Fruit fly (Drosophila melanogaster) whole organism, embryonic: ENCODE results near the gene nwk.

Experiments
- Bdp1 ChIP-seq: fragments of 200-800 bp; sonication (Bioruptor generic); optimal IDR thresholded peaks from 3 replicates; lab custom pipeline; 2016; ENCODE audit warnings: missing biosample characterization, missing genetic modification characterization
- Blimp-1 ChIP-seq: fragments of 200-800 bp; sonication (Bioruptor generic); optimal IDR thresholded peaks from 3 replicates; lab custom pipeline; 2018; ENCODE audit warnings: missing biosample characterization, missing genetic modification characterization, mild to moderate bottlenecking, moderate library complexity, missing genetic modification reagents
- C15 ChIP-seq: fragments of 200-800 bp; sonication (Bioruptor generic); IDR thresholded peaks from 3 replicates; pipeline ENCODE4 v1.3.6; 2022; ENCODE audit warnings: missing biosample characterization, missing genetic modification characterization
- CG10543 ChIP-seq: fragments of 200-800 bp; sonication (Bioruptor generic); optimal IDR thresholded peaks from 3 replicates; lab custom pipeline; 2017; ENCODE audit warnings: missing biosample characterization, mild to moderate bottlenecking, missing genetic modification characterization, moderate library complexity
- CG11085 ChIP-seq: fragments of 200-800 bp; sonication (Bioruptor generic); IDR thresholded peaks from 2 replicates; pipeline ENCODE4 v1.3.6; 2022; ENCODE audit warnings: missing biosample characterization, missing genetic modification characterization
- CG11247 ChIP-seq: fragments of 200-800 bp; sonication (Bioruptor generic); IDR thresholded peaks from 2 replicates; pipeline ENCODE4 v1.3.6; 2022; ENCODE audit warnings: missing biosample characterization, missing genetic modification characterization
- CG14710 ChIP-seq: fragments of 200-800 bp; sonication (Bioruptor generic); optimal IDR thresholded peaks from 3 replicates; lab custom pipeline; 2019; ENCODE audit warnings: missing biosample characterization, mild to moderate bottlenecking, missing genetic modification characterization, moderate library complexity
- CG16815 ChIP-seq: fragments of 200-800 bp; sonication (Bioruptor generic); optimal IDR thresholded peaks from 3 replicates; lab custom pipeline; 2017; ENCODE audit warnings: missing biosample characterization, mild to moderate bottlenecking, missing genetic modification characterization
- CG17361 ChIP-seq: fragments of 200-800 bp; sonication (Bioruptor generic); IDR thresholded peaks from 3 replicates; pipeline ENCODE4 v1.3.6; 2022; ENCODE audit warnings: missing biosample characterization, missing genetic modification characterization
- CG2120 ChIP-seq: fragments of 200-800 bp; sonication (Bioruptor generic); optimal IDR thresholded peaks from 3 replicates; lab custom pipeline; 2016; ENCODE audit warnings: missing biosample characterization, missing genetic modification characterization
- CG2678 ChIP-seq: fragments of 200-800 bp; sonication (Bioruptor generic); optimal IDR thresholded peaks from 3 replicates; lab custom pipeline; 2019; ENCODE audit warnings: missing biosample characterization, mild to moderate bottlenecking, missing genetic modification characterization, moderate library complexity
- CG31365 ChIP-seq: fragments of 200-800 bp; sonication (Bioruptor generic); optimal IDR thresholded peaks from 2 replicates; lab custom pipeline; 2018; ENCODE audit warnings: missing biosample characterization, mild to moderate bottlenecking, missing genetic modification characterization
- CG34224 ChIP-seq: fragments of 200-800 bp; sonication (Bioruptor generic); IDR thresholded peaks from 3 replicates; pipeline ENCODE4 v1.3.6; 2022; ENCODE audit warnings: missing biosample characterization, missing genetic modification characterization; ENCODE audit not compliant: partially characterized antibody
- CG42726 ChIP-seq: fragments of 200-800 bp; sonication (Bioruptor generic); IDR thresholded peaks from 2 replicates; pipeline ENCODE4 v1.3.6; 2022; ENCODE audit warnings: missing biosample characterization, missing genetic modification characterization; ENCODE audit not compliant: partially characterized antibody
- CG4328 ChIP-seq: fragments of 200-800 bp; sonication (Bioruptor generic); optimal IDR thresholded peaks from 3 replicates; lab custom pipeline; 2017; ENCODE audit warnings: missing biosample characterization, missing genetic modification reagents, missing genetic modification characterization
- CG5245 ChIP-seq: fragments of 200-800 bp; sonication (Bioruptor generic); optimal IDR thresholded peaks from 3 replicates; lab custom pipeline; 2016; ENCODE audit warnings: missing biosample characterization, missing genetic modification characterization
- CG6254 ChIP-seq: fragments of 200-800 bp; sonication (Bioruptor generic); optimal IDR thresholded peaks from 3 replicates; lab custom pipeline; 2017; ENCODE audit warnings: mild to moderate bottlenecking, missing biosample characterization, missing genetic modification reagents, missing genetic modification characterization
- CG9215 ChIP-seq: fragments of 200-800 bp; sonication (Bioruptor generic); IDR thresholded peaks from 2 replicates; pipeline ENCODE4 v1.3.6; 2022; ENCODE audit warnings: missing biosample characterization, missing genetic modification characterization
- Dip2 ChIP-seq: fragments of 200-800 bp; sonication (Bioruptor generic); IDR thresholded peaks from 2 replicates; pipeline ENCODE4 v1.3.6; 2022; ENCODE audit warnings: missing biosample characterization, missing genetic modification characterization
- ERR ChIP-seq: fragments of 200-800 bp; sonication (Bioruptor generic); optimal IDR thresholded peaks from 2 replicates; lab custom pipeline; 2016; ENCODE audit warnings: missing biosample characterization, missing genetic modification characterization
- Fer1 ChIP-seq: fragments of 200-800 bp; sonication (Bioruptor generic); optimal IDR thresholded peaks from 2 replicates; lab custom pipeline; 2017; ENCODE audit warnings: missing biosample characterization, mild to moderate bottlenecking, missing genetic modification characterization
- H2.0 ChIP-seq: fragments of 200-800 bp; sonication (Bioruptor generic); IDR thresholded peaks from 2 replicates; pipeline ENCODE4 v1.3.6; 2022; ENCODE audit warnings: missing biosample characterization, missing genetic modification characterization
- Myb ChIP-seq: fragments of 200-800 bp; sonication (Bioruptor generic); optimal IDR thresholded peaks from 2 replicates; lab custom pipeline; 2016; ENCODE audit warnings: missing biosample characterization, missing genetic modification characterization
- Rx ChIP-seq: fragments of 200-800 bp; sonication (Bioruptor generic); IDR thresholded peaks from 2 replicates; pipeline ENCODE4 v1.3.6; 2022; ENCODE audit warnings: missing biosample characterization, missing genetic modification characterization
- Six4 ChIP-seq: fragments of 200-800 bp; sonication (Bioruptor generic); optimal IDR thresholded peaks from 2 replicates; lab custom pipeline; 2016; ENCODE audit warnings: missing biosample characterization, missing genetic modification characterization
- Ssrp ChIP-seq: fragments of 200-800 bp; sonication (Bioruptor generic); optimal IDR thresholded peaks from 2 replicates; lab custom pipeline; 2018; ENCODE audit warnings: missing biosample characterization, mild to moderate bottlenecking, missing genetic modification characterization, moderate library complexity
- Trl ChIP-seq, 3 experiments: fragments of >200 bp in 2 of 3; fragments of 200-800 bp in 1 of 3; sonication (Bioruptor generic) in 1 of 3; optimal IDR thresholded peaks; 2 replicates in 1 of 3; 3 replicates in 2 of 3; lab custom pipeline; 2016 to 2017; ENCODE audit warnings: missing biosample characterization in 1 of 3, missing genetic modification characterization in 1 of 3
- aop ChIP-seq: fragments of 200-800 bp; sonication (Bioruptor generic); IDR thresholded peaks from 2 replicates; pipeline ENCODE4 v1.3.6; 2022; ENCODE audit warnings: missing biosample characterization, missing genetic modification characterization
- bigmax ChIP-seq: fragments of 200-800 bp; sonication (Bioruptor generic); optimal IDR thresholded peaks from 2 replicates; lab custom pipeline; 2018; ENCODE audit warnings: missing biosample characterization, mild to moderate bottlenecking, missing genetic modification characterization
- bowl ChIP-seq: fragments of 200-800 bp; sonication (Bioruptor generic); IDR thresholded peaks from 2 replicates; pipeline ENCODE4 v1.3.6; 2022; ENCODE audit warnings: missing biosample characterization, missing genetic modification characterization
- bsh ChIP-seq, 2 experiments: fragments of 200-800 bp; sonication (Bioruptor generic); optimal IDR thresholded peaks; 2 replicates each; lab custom pipeline; 2017 to 2018; ENCODE audit warnings: mild to moderate bottlenecking in 2 of 2, missing biosample characterization in 2 of 2, missing genetic modification characterization in 2 of 2, moderate library complexity in 1 of 2
- dpn ChIP-seq, 2 experiments: fragments of 200-800 bp; sonication (Bioruptor generic); optimal IDR thresholded peaks; 3 replicates each; lab custom pipeline; 2016; ENCODE audit warnings: missing biosample characterization in 2 of 2, missing genetic modification characterization in 2 of 2
- emc ChIP-seq: fragments of 200-800 bp; sonication (Bioruptor generic); optimal IDR thresholded peaks from 2 replicates; lab custom pipeline; 2016; ENCODE audit warnings: missing biosample characterization, missing genetic modification characterization
- esg ChIP-seq: fragments of 200-800 bp; sonication (Bioruptor generic); conservative IDR thresholded peaks from 2 replicates; pipeline ENCODE4 v1.3.6; 2022; ENCODE audit warnings: missing biosample characterization, missing genetic modification characterization
- gsb-n ChIP-seq: fragments of 200-800 bp; sonication (Bioruptor generic); optimal IDR thresholded peaks from 3 replicates; lab custom pipeline; 2018; ENCODE audit warnings: missing biosample characterization, mild to moderate bottlenecking, missing genetic modification characterization
- insv ChIP-seq, 2 experiments: fragments of 200-800 bp; sonication (Bioruptor generic); optimal IDR thresholded peaks; 3 replicates each; lab custom pipeline; 2016 to 2018; ENCODE audit warnings: missing biosample characterization in 2 of 2, missing genetic modification characterization in 2 of 2
- inv ChIP-seq: fragments of 200-800 bp; sonication (Bioruptor generic); IDR thresholded peaks from 2 replicates; pipeline ENCODE4 v1.3.6; 2022; ENCODE audit warnings: missing biosample characterization, missing genetic modification characterization; ENCODE audit not compliant: partially characterized antibody
- klu ChIP-seq: fragments of 200-800 bp; sonication (Bioruptor generic); IDR thresholded peaks from 2 replicates; pipeline ENCODE4 v1.3.6; 2022; ENCODE audit warnings: missing biosample characterization, missing genetic modification characterization
- lab ChIP-seq: fragments of 200-800 bp; sonication (Bioruptor generic); optimal IDR thresholded peaks from 3 replicates; lab custom pipeline; 2017; ENCODE audit warnings: missing biosample characterization, missing genetic modification characterization, mild to moderate bottlenecking, moderate library complexity, missing genetic modification reagents
- mam ChIP-seq: fragments of 200-800 bp; sonication (Bioruptor generic); optimal IDR thresholded peaks from 3 replicates; lab custom pipeline; 2016; ENCODE audit warnings: missing biosample characterization, missing genetic modification characterization
- oc ChIP-seq: fragments of 200-800 bp; sonication (Bioruptor generic); optimal IDR thresholded peaks from 2 replicates; lab custom pipeline; 2018; ENCODE audit warnings: missing biosample characterization, mild to moderate bottlenecking, missing genetic modification characterization, moderate library complexity
- psq ChIP-seq: fragments of 200-800 bp; sonication (Bioruptor generic); optimal IDR thresholded peaks from 2 replicates; lab custom pipeline; 2017; ENCODE audit warnings: missing biosample characterization, missing genetic modification characterization
- sens ChIP-seq: fragments of 200-800 bp; sonication (Bioruptor generic); peaks from one replicate; lab custom pipeline; 2016; ENCODE audit warnings: missing biosample characterization, missing genetic modification characterization
- sim ChIP-seq: fragments of 200-800 bp; sonication (Bioruptor generic); IDR thresholded peaks from 2 replicates; pipeline ENCODE4 v1.3.6; 2022; ENCODE audit warnings: missing biosample characterization, missing genetic modification characterization
- slou ChIP-seq: fragments of 200-800 bp; sonication (Bioruptor generic); optimal IDR thresholded peaks from 3 replicates; lab custom pipeline; 2016; ENCODE audit warnings: missing biosample characterization, missing genetic modification characterization
- stc ChIP-seq: fragments of 200-800 bp; sonication (Bioruptor generic); IDR thresholded peaks from 2 replicates; pipeline ENCODE4 v1.3.6; 2022; ENCODE audit warnings: missing biosample characterization, missing genetic modification characterization
- tgo ChIP-seq: fragments of 200-800 bp; sonication (Bioruptor generic); IDR thresholded peaks from 3 replicates; pipeline ENCODE4 v1.3.6; 2022; ENCODE audit warnings: missing biosample characterization, missing genetic modification characterization
- unpg ChIP-seq: fragments of 200-800 bp; sonication (Bioruptor generic); optimal IDR thresholded peaks from 3 replicates; lab custom pipeline; 2018; ENCODE audit warnings: missing biosample characterization, mild to moderate bottlenecking, missing genetic modification characterization, moderate library complexity
- vnd ChIP-seq: fragments of 200-800 bp; sonication (Bioruptor generic); IDR thresholded peaks from 3 replicates; pipeline ENCODE4 v1.3.6; 2022; ENCODE audit warnings: missing biosample characterization, missing genetic modification characterization; ENCODE audit not compliant: partially characterized antibody

Gene nwk

DNA sequence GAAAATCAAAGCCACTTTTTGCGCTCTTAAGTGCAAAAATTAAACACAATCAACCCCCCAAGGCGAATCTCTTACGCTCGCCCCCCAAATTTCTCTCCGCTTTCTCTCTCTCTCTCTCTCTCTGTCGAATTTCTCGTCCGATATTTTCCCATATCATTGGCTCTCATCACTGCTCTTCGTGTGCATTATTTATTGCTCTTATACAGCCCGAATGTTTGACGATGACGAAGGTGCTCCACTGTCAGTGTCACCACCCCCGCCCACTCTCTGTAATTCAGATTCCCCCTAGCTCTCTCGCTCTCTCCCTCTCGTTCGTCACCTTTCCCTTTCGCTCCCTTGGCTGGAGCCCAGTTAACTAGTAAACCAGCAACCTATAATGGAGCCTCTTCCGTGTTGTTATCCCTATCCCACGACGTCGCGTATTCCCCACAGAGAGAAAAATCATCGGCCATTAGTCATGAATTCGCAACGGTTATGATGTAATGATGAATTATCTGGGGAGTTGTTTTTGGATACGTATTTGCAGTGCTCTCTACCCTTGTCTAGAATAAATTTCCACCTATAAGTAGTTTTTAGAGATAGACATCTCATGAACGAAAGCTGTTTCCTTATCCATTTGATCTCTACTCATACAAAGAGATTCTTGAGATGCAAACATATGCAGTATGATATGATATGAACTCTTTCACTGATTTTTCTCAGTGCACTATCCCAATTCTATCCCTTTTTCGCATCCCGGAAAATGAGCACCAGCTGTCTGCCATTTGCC is 9.8 kb upstream of the nwk start (continued):
- peak; percentile 53 for TF ChIP-seq stc
- TF ChIP-seq klu = no peak
- TF ChIP-seq CG6254 = no peak
- no peak for TF ChIP-seq bowl (GFP tag; lab: Robert Waterston, UW)
- TF ChIP-seq CG11247 (GFP tag; lab: Robert Waterston, UW) = no peak
- TF ChIP-seq CG17361 = 0 out of 3 replicates have a peak, but pooled peaks have one; percentile 26
- TF ChIP-seq CG31365 (tag; lab: Kevin White, UChicago) = no peak
- no peak for TF ChIP-seq ERR (GFP tag; lab: Kevin White, UChicago)
- peak; percentile 32 for TF ChIP-seq CG16815 (GFP tag; lab: Kevin White, UChicago)
- no peak for TF ChIP-seq aop (GFP tag; lab: Robert Waterston, UW)
- TF ChIP-seq Dip2 = no peak
- peak; percentile 30 for TF ChIP-seq Blimp-1 (GFP tag; lab: Kevin White, UChicago)
- no peak for TF ChIP-seq Six4 (GFP tag; lab: Kevin White, UChicago)
- peak; percentile 52 for TF ChIP-seq sens (GFP tag; lab: Kevin White, UChicago)
- TF ChIP-seq dpn (GFP tag; optimal IDR thresholded peaks at IDR 0.05; lab: Kevin White, UChicago) = peak; percentile 60 to 66
- peak; percentile 74 for TF ChIP-seq CG2678
- no peak for TF ChIP-seq CG10543 (GFP tag; lab: Kevin White, UChicago)
- peak; percentile 48 for TF ChIP-seq emc (GFP tag; lab: Kevin White, UChicago)
- peak; percentile 76 for TF ChIP-seq lab (GFP tag; lab: Kevin White, UChicago)
- TF ChIP-seq Ssrp (tag; lab: Kevin White, UChicago) = peak; percentile 42
- no peak for TF ChIP-seq H2.0 (GFP tag; lab: Robert Waterston, UW)
- TF ChIP-seq sim (GFP tag; lab: Robert Waterston, UW) = no peak
- peak in 1 of 2 experiments; percentile 41 for TF ChIP-seq bsh (GFP tag; optimal IDR thresholded peaks at IDR 0.05; lab: Kevin White, UChicago)
- TF ChIP-seq CG4328 (GFP tag; lab: Kevin White, UChicago) = no peak
- TF ChIP-seq Bdp1 (GFP tag; lab: Kevin White, UChicago) = peak; percentile 35
- TF ChIP-seq Myb (GFP tag; lab: Kevin White, UChicago) = peak; percentile 39
- peak; percentile 8 for TF ChIP-seq slou (GFP tag; lab: Kevin White, UChicago)
- TF ChIP-seq Trl (optimal IDR thresholded peaks at IDR 0.05; lab: Kevin White, UChicago) = peak; percentile 90 to 92
- TF ChIP-seq Trl (GFP tag; optimal IDR thresholded peaks at IDR 0.05; lab: Kevin White, UChicago) = peak; percentile 18
- peak; percentile 60 for TF ChIP-seq tgo (GFP tag; lab: Robert Waterston, UW)
- TF ChIP-seq CG11085 = no peak
- no peak for TF ChIP-seq CG42726 (GFP tag; lab: Robert Waterston, UW)
- TF ChIP-seq CG34224 (GFP tag; lab: Robert Waterston, UW) = no peak
- TF ChIP-seq CG2120 (GFP tag; lab: Kevin White, UChicago) = peak; percentile 76
- no peak for TF ChIP-seq esg (GFP tag; lab: Robert Waterston, UW)
- peak; percentile 23; the same call in 1 of the 2 replicates for TF ChIP-seq CG9215 (GFP tag; lab: Robert Waterston, UW)
- TF ChIP-seq vnd (GFP tag; lab: Robert Waterston, UW) = no peak
- peak; percentile 42 for TF ChIP-seq unpg (GFP tag; lab: Kevin White, UChicago)
- TF ChIP-seq insv (GFP tag; optimal IDR thresholded peaks at IDR 0.05; lab: Kevin White, UChicago) = no peak
- no peak for TF ChIP-seq inv (GFP tag; lab: Robert Waterston, UW)
- peak; percentile 59 for TF ChIP-seq mam (GFP tag; lab: Kevin White, UChicago)
- no peak for TF ChIP-seq C15 (GFP tag; lab: Robert Waterston, UW)
- TF ChIP-seq CG5245 = no peak
- TF ChIP-seq psq (GFP tag; lab: Kevin White, UChicago) = no peak
- TF ChIP-seq Fer1 (GFP tag; lab: Kevin White, UChicago) = peak; percentile 72
- TF ChIP-seq gsb-n (tag; lab: Kevin White, UChicago) = no peak
- peak; percentile 46 for TF ChIP-seq CG14710
- TF ChIP-seq oc = no peak
- no peak for TF ChIP-seq bigmax (GFP tag; lab: Kevin White, UChicago)
- no peak; the same call in 1 of the 2 replicates for TF ChIP-seq Rx (GFP tag; lab: Robert Waterston, UW)
